Worm (Caenorhabditis elegans) whole organism, L2 larva: ENCODE results near the gene B0273.1.

Experiments
- C34F6.9 ChIP-seq: fragments of 150-350 bp; optimal IDR thresholded peaks from 2 replicates; lab custom pipeline; 2014; ENCODE audit warnings: missing biosample characterization, missing genetic modification characterization
- R02D3.7 ChIP-seq: fragments of 150-350 bp; optimal IDR thresholded peaks from 2 replicates; lab custom pipeline; 2014; ENCODE audit warnings: missing biosample characterization, missing genetic modification characterization
- ZK546.5 ChIP-seq: sonication (generic microtip); optimal IDR thresholded peaks from 2 replicates; lab custom pipeline; 2017; ENCODE audit warnings: missing biosample characterization, missing genetic modification characterization
- alr-1 ChIP-seq: fragments of 150-350 bp; optimal IDR thresholded peaks from 2 replicates; lab custom pipeline; 2014; ENCODE audit warnings: missing biosample characterization, missing genetic modification characterization
- aly-2 ChIP-seq: fragments of 150-350 bp; optimal IDR thresholded peaks from 2 replicates; lab custom pipeline; 2014; ENCODE audit warnings: missing biosample characterization, missing genetic modification characterization
- ama-1 ChIP-seq: fragments of 150-350 bp; optimal IDR thresholded peaks from 2 replicates; lab custom pipeline; 2018; ENCODE audit warnings: inconsistent platforms
- blmp-1 ChIP-seq: sonication (generic microtip); optimal IDR thresholded peaks from 2 replicates; lab custom pipeline; 2017; ENCODE audit warnings: missing genetic modification characterization, mild to moderate bottlenecking, missing compliant biosample characterization, antibody characterized with exemption, moderate library complexity; ENCODE audit not compliant: insufficient read depth
- ceh-16 ChIP-seq: fragments of 150-350 bp; optimal IDR thresholded peaks from 2 replicates; lab custom pipeline; 2014; ENCODE audit warnings: missing biosample characterization, missing genetic modification characterization
- dmd-4 ChIP-seq: sonication (generic microtip); optimal IDR thresholded peaks from 2 replicates; lab custom pipeline; 2017; ENCODE audit warnings: missing biosample characterization, missing genetic modification characterization
- elt-1 ChIP-seq: fragments of 150-350 bp; optimal IDR thresholded peaks from 2 replicates; lab custom pipeline; 2014; ENCODE audit warnings: missing biosample characterization, missing genetic modification characterization
- elt-3 ChIP-seq: sonication (generic microtip); optimal IDR thresholded peaks from 2 replicates; lab custom pipeline; 2017; ENCODE audit warnings: missing biosample characterization, missing genetic modification characterization
- gmeb-1 ChIP-seq: fragments of 150-350 bp; optimal IDR thresholded peaks from 2 replicates; lab custom pipeline; 2014; ENCODE audit warnings: missing biosample characterization, missing genetic modification characterization
- lin-13 ChIP-seq: fragments of 150-350 bp; optimal IDR thresholded peaks from 2 replicates; lab custom pipeline; 2014; ENCODE audit warnings: missing biosample characterization, missing genetic modification reagents, missing genetic modification characterization
- lin-39 ChIP-seq: fragments of 150-350 bp; optimal IDR thresholded peaks from 2 replicates; lab custom pipeline; 2014; ENCODE audit warnings: missing biosample characterization, missing genetic modification reagents, missing genetic modification characterization
- mab-5 ChIP-seq: fragments of 150-350 bp; optimal IDR thresholded peaks from 2 replicates; lab custom pipeline; 2014; ENCODE audit warnings: missing biosample characterization, missing genetic modification characterization
- mbf-1 ChIP-seq: sonication (generic microtip); optimal IDR thresholded peaks from 2 replicates; lab custom pipeline; 2017; ENCODE audit warnings: missing biosample characterization, missing genetic modification characterization
- mdl-1 ChIP-seq, 2 experiments: fragments of 150-350 bp in 1 of 2; sonication (generic microtip) in 1 of 2; optimal IDR thresholded peaks; 2 replicates each; lab custom pipeline; 2017; ENCODE audit warnings: missing biosample characterization in 2 of 2, missing genetic modification characterization in 2 of 2
- nhr-11 ChIP-seq: fragments of 150-350 bp; optimal IDR thresholded peaks from 2 replicates; lab custom pipeline; 2014; ENCODE audit warnings: missing biosample characterization, missing genetic modification characterization
- nhr-12 ChIP-seq: fragments of 150-350 bp; optimal IDR thresholded peaks from 2 replicates; lab custom pipeline; 2014; ENCODE audit warnings: missing biosample characterization, missing genetic modification characterization
- nhr-129 ChIP-seq: fragments of 150-350 bp; optimal IDR thresholded peaks from 2 replicates; lab custom pipeline; 2014; ENCODE audit warnings: missing biosample characterization, missing genetic modification characterization
- nhr-21 ChIP-seq: fragments of 150-350 bp; optimal IDR thresholded peaks from 2 replicates; lab custom pipeline; 2014; ENCODE audit warnings: missing biosample characterization, missing genetic modification characterization
- nhr-23 ChIP-seq: fragments of 150-350 bp; optimal IDR thresholded peaks from 2 replicates; lab custom pipeline; 2014; ENCODE audit warnings: missing biosample characterization, missing genetic modification reagents, missing genetic modification characterization
- nhr-237 ChIP-seq: fragments of 150-350 bp; optimal IDR thresholded peaks from 2 replicates; lab custom pipeline; 2014; ENCODE audit warnings: missing biosample characterization, missing genetic modification characterization
- nhr-25 ChIP-seq: fragments of 150-350 bp; sonication (generic microtip); optimal IDR thresholded peaks from 3 replicates; lab custom pipeline; 2014; ENCODE audit warnings: missing biosample characterization, missing genetic modification characterization
- nhr-6 ChIP-seq: fragments of 150-350 bp; optimal IDR thresholded peaks from 2 replicates; lab custom pipeline; 2014; ENCODE audit warnings: missing biosample characterization, missing genetic modification characterization
- sem-4 ChIP-seq: fragments of 150-350 bp; optimal IDR thresholded peaks from 2 replicates; lab custom pipeline; 2014; ENCODE audit warnings: missing biosample characterization, missing genetic modification reagents, missing genetic modification characterization
- skn-1 ChIP-seq: sonication (generic microtip); optimal IDR thresholded peaks from 2 replicates; lab custom pipeline; 2017; ENCODE audit warnings: missing biosample characterization, missing genetic modification characterization
- sma-3 ChIP-seq: sonication (generic microtip); optimal IDR thresholded peaks from 2 replicates; lab custom pipeline; 2016; ENCODE audit warnings: missing genetic modification reagents, missing genetic modification characterization, missing compliant biosample characterization
- sma-9 ChIP-seq, 2 experiments: fragments of 150-350 bp in 1 of 2; sonication (generic microtip) in 1 of 2; optimal IDR thresholded peaks; 2 replicates each; lab custom pipeline; 2014 to 2016; ENCODE audit warnings: missing genetic modification characterization in 2 of 2, mild to moderate bottlenecking in 1 of 2, missing biosample characterization in 1 of 2, missing compliant biosample characterization in 1 of 2, missing genetic modification reagents in 1 of 2, moderate library complexity in 1 of 2
- snpc-4 ChIP-seq: fragments of 150-350 bp; optimal IDR thresholded peaks from 2 replicates; lab custom pipeline; 2014; ENCODE audit warnings: missing biosample characterization, missing genetic modification characterization
- unc-39 ChIP-seq: fragments of 150-350 bp; optimal IDR thresholded peaks from 2 replicates; lab custom pipeline; 2014; ENCODE audit warnings: missing biosample characterization, missing genetic modification characterization
- unc-55 ChIP-seq: fragments of 150-350 bp; sonication (generic microtip); optimal IDR thresholded peaks from 3 replicates; lab custom pipeline; 2014; ENCODE audit warnings: missing biosample characterization, missing genetic modification reagents, missing genetic modification characterization
- unc-62 ChIP-seq: fragments of 150-350 bp; optimal IDR thresholded peaks from 2 replicates; lab custom pipeline; 2014; ENCODE audit warnings: missing biosample characterization, missing genetic modification reagents, missing genetic modification characterization
- zag-1 ChIP-seq: fragments of 150-350 bp; optimal IDR thresholded peaks from 2 replicates; lab custom pipeline; 2014; ENCODE audit warnings: missing biosample characterization, missing genetic modification characterization
- ztf-4 ChIP-seq: fragments of 150-350 bp; optimal IDR thresholded peaks from 2 replicates; lab custom pipeline; 2014; ENCODE audit warnings: missing biosample characterization, missing genetic modification characterization

B0273.1 gene

DNA sequence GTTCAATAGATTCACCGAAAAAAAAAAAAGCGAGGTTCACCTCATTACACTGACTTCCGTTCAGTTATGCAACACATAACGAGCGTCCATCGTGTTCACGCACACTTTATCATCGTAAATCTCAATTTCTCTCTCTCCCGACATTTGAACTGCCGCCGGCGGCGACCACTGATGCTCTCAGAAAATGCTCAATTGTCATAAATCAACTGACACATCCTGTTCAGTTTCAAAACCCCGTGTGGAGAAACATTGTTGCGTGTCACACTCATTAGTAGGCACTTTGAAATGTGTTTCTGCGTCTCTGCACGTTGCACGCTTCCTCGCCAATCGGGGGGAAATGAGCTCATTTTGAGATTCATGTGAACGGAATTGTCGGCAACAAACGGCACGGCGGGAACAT is 42.0 kb downstream of the B0273.1 start:
- TF ChIP-seq skn-1 (tag; lab: Kevin White, UChicago) (no peak), C34F6.9 (tag; lab: Kevin White, UChicago) (peak; percentile 10), nhr-23 (tag; lab: Kevin White, UChicago) (no peak)

DNA sequence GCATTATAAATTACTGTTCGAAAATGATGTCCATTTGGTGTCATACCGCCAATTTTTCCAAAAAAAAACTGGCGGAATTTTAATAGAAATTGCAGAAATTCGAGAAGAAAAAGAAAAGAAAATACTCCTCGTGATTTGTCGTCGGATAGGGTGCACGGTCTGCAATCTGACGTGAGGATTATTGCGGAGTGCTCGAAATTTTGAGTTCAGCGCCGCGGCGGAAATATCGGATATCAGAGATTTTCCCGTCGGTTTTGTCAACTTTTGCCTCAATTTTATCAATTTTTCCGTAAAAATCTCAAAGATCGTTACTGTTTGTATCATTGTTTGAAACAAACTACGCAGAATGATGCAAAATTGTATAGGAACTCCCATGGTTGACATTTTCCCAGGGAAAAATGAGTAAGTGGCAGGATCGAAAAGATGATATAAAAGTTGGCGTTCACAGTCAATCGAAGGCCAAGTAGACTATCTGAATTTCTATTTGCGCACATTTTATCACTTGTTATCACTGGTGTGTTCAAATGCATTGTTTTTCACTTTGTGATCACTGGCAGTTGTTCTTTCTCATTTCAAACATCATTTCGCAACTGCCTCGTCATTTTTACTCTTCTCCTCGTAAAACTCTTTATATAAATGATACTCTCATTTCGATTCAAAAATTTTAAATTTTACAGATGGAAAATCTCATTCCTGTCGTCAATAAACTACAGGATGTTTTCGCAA is 44.2 kb downstream of the B0273.1 start, which contains the start of the genes fem-1 and drp-1:
fem-1 (minus strand) TSS at position 150 of the 726 bp plus-strand sequence.
drp-1 (plus strand) TSS at position 676 of the 726 bp plus-strand sequence.
- TF ChIP-seq blmp-1 (no peak), mab-5 (tag; lab: Kevin White, UChicago) (no peak), elt-3 (no peak), nhr-6 (no peak), aly-2 (tag; lab: Kevin White, UChicago) (no peak), nhr-237 (no peak), ZK546.5 (tag; lab: Kevin White, UChicago) (no peak), unc-62 (no peak), R02D3.7 (tag; lab: Kevin White, UChicago) (no peak), nhr-25 (tag; lab: Kevin White, UChicago) (no peak), lin-13 (GFP tag; lab: Kevin White, UChicago) (no peak), nhr-129 (peak; percentile 19), elt-1 (tag; lab: Kevin White, UChicago) (no peak), sma-9 (GFP tag; optimal IDR thresholded peaks at IDR 0.05; lab: Kevin White, UChicago) (no peak), sma-9 (tag; optimal IDR thresholded peaks at IDR 0.05; lab: Kevin White, UChicago) (no peak), gmeb-1 (peak; percentile 3), ama-1 (lab: Kevin White, UChicago) (no peak), dmd-4 (tag; lab: Kevin White, UChicago) (no peak), mdl-1 (tag; optimal IDR thresholded peaks at IDR 0.05; lab: Kevin White, UChicago) (no peak), ztf-4 (tag; lab: Kevin White, UChicago) (no peak), lin-39 (tag; lab: Kevin White, UChicago) (no peak), C34F6.9 (tag; lab: Kevin White, UChicago) (peak; percentile 47), snpc-4 (no peak), nhr-12 (tag; lab: Kevin White, UChicago) (no peak), zag-1 (tag; lab: Kevin White, UChicago) (no peak)

DNA sequence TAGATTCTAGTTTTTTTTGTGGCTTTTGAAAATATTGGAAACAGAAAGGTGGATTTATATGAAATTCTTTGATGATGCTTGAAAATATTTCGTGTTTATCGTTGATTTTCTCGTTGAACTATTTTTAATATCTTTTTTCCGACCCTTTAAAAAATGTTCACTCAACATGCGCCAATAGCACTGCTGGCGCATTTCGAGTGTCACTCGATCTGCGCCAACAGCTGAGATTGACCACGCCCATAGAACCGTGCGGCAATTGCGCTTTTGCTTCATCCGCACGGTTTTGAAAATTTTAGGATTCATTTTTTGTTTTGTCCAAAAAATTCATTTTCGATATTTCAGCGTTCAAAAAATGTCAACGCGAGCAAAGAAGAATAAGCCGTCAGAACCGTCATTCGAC is 47.5 kb downstream of the B0273.1 start, which contains the start of gene tebp-2:
tebp-2 (plus strand) TSS at position 343 of the 400 bp plus-strand sequence.
- TF ChIP-seq nhr-21 (tag; lab: Kevin White, UChicago) (no peak), elt-3 (no peak), nhr-6 (no peak), nhr-11 (tag; lab: Kevin White, UChicago) (no peak), sma-9 (GFP tag; optimal IDR thresholded peaks at IDR 0.05; lab: Kevin White, UChicago) (no peak), sma-9 (tag; optimal IDR thresholded peaks at IDR 0.05; lab: Kevin White, UChicago) (no peak), gmeb-1 (no peak), sem-4 (tag; lab: Kevin White, UChicago) (no peak), snpc-4 (no peak), mbf-1 (tag; lab: Kevin White, UChicago) (no peak)
- TF ChIP-seq, all 48 proteins: peak for 0

DNA sequence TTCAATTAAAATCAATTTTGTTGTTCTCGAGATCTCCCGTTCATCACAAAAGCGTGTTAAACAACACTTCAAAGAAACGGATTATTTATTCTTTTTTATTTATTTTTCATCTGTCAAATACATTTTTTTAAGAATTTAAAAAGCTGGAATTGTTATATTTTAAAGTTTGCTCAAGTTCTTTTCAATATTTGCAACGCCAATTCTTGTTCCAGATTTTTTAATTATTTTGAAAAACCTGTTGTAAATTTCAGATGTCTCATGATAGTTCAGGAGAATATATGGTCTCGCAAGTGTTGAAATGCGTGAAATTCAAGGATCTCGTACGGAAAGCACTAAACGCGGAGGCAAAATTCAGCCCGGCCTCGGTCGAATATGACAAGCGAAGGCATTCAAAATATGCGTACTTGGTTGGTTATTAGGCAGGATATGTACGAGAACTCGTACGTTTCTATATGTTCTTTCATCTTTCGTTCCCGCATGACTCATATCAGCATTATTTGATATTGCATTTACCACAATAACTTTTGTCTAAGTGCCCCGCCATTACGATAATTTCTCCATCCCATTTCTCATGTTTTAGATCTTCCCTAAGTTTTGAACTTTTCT is 50.9 kb downstream of the B0273.1 start, which contains the start of gene cec-6:
cec-6 (plus strand) TSS at position 252 of the 606 bp plus-strand sequence.
- TF ChIP-seq nhr-21 (tag; lab: Kevin White, UChicago) (no peak), aly-2 (tag; lab: Kevin White, UChicago) (no peak), mdl-1 (tag; optimal IDR thresholded peaks at IDR 0.05; lab: Kevin White, UChicago) (no peak), alr-1 (tag; lab: Kevin White, UChicago) (no peak), nhr-237 (no peak), ZK546.5 (tag; lab: Kevin White, UChicago) (no peak), lin-39 (tag; lab: Kevin White, UChicago) (no peak), ama-1 (lab: Kevin White, UChicago) (no peak), unc-55 (GFP tag; lab: Kevin White, UChicago) (no peak), lin-13 (GFP tag; lab: Kevin White, UChicago) (no peak), unc-39 (tag; lab: Kevin White, UChicago) (no peak), sem-4 (tag; lab: Kevin White, UChicago) (no peak), ztf-4 (tag; lab: Kevin White, UChicago) (no peak), ceh-16 (tag; lab: Kevin White, UChicago) (no peak), sma-3 (GFP tag; lab: Kevin White, UChicago) (no peak)
